Worm (Caenorhabditis elegans): ENCODE data around the gene gtf-2E2.
"Not testable (repeated sequence)": the region's sequence is repeated elsewhere in the genome, so short reads cannot be mapped to it uniquely, and the experiment has no call there.

The gtf-2E2 gene

ce11 chrII:11551981-11552380, 9.7 kb upstream of the gtf-2E2 start, which contains the start of gene dhgd-1:
Gene dhgd-1 (minus strand): TSS chrII:11552081.
- TF ChIP-seq snpc-4, ceh-82, nhr-12 (tag; optimal IDR thresholded peaks at IDR 0.05): not testable (repeated sequence)

DNA sequence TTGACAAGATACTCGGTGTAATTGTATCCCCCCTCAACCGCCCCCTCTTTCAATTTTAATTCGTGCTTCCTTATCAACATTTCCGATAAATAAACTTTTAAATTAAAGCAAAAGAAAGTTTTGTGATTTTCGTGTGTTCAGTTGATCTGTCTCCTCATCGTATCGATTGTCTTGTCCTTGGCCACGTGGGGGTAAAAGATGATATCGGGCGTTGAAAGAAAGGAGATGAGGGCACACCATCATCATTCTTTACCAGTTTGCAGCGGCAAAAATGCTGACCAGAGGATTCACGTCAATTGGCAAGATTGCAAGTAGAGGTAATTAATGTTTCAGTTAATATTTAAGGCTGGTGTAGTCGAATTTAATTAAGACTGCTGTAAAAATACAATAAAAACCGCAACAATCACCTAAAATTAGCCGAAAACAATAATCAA, 5.0 kb upstream of the gtf-2E2 start, which contains the start of gene F54D5.7:
Gene F54D5.7, plus strand, starts transcription at position 264 of the 434 bp plus-strand sequence.
- TF ChIP-seq mdl-1 (tag; optimal IDR thresholded peaks at IDR 0.05) (peak in 1 of 2 experiments; percentile 64), nhr-25 (tag; optimal IDR thresholded peaks at IDR 0.05) (peak; percentile 65), ceh-16 (tag; optimal IDR thresholded peaks at IDR 0.05) (peak; percentile 3), nhr-10 (tag; optimal IDR thresholded peaks at IDR 0.05) (no peak), nhr-6 (tag; optimal IDR thresholded peaks at IDR 0.05) (peak; percentile 52), sem-4 (tag; optimal IDR thresholded peaks at IDR 0.05) (peak; percentile 27), sma-3 (GFP tag; optimal IDR thresholded peaks at IDR 0.05) (peak; percentile 43), fos-1 (tag; optimal IDR thresholded peaks at IDR 0.05) (peak; percentile 13), unc-62 (GFP tag; optimal IDR thresholded peaks at IDR 0.05) (peak; percentile 20), lsy-2 (tag; optimal IDR thresholded peaks at IDR 0.05) (peak; percentile 24 to 75), nhr-77 (tag; optimal IDR thresholded peaks at IDR 0.05) (no peak), nhr-12 (tag; optimal IDR thresholded peaks at IDR 0.05) (no peak), sma-9 (GFP tag; optimal IDR thresholded peaks at IDR 0.05) (peak; percentile 58), sma-9 (tag; optimal IDR thresholded peaks at IDR 0.05) (no peak), blmp-1 (tag; optimal IDR thresholded peaks at IDR 0.05; ENCODE audit: insufficient read depth) (peak; percentile 34), ztf-4 (tag; optimal IDR thresholded peaks at IDR 0.05) (peak; percentile 96), nhr-129 (tag; optimal IDR thresholded peaks at IDR 0.05) (peak; percentile 83), ztf-11 (tag; optimal IDR thresholded peaks at IDR 0.05) (no peak), lin-13 (GFP tag; optimal IDR thresholded peaks at IDR 0.05) (peak; percentile 50), crh-2 (tag; optimal IDR thresholded peaks at IDR 0.05) (peak; percentile 97), skn-1 (tag; optimal IDR thresholded peaks at IDR 0.05) (no peak), F13H6.1 (tag; optimal IDR thresholded peaks at IDR 0.05) (peak; percentile 37), ama-1 (optimal IDR thresholded peaks at IDR 0.05) (peak; percentile 99), nhr-23 (tag; optimal IDR thresholded peaks at IDR 0.05) (no peak), nhr-237 (tag; optimal IDR thresholded peaks at IDR 0.05) (no peak), C34F6.9 (tag; optimal IDR thresholded peaks at IDR 0.05) (peak; percentile 61), gmeb-1 (tag; optimal IDR thresholded peaks at IDR 0.05) (peak; percentile 35), mab-5 (tag; optimal IDR thresholded peaks at IDR 0.05) (no peak), nhr-11 (tag; optimal IDR thresholded peaks at IDR 0.05) (no peak), ztf-1 (GFP tag; conservative IDR thresholded peaks at IDR 0.05) (0 out of 2 replicates have a peak, but pooled peaks have one; percentile 83), aly-2 (tag; optimal IDR thresholded peaks at IDR 0.05) (peak; percentile 37), egl-27 (tag; optimal IDR thresholded peaks at IDR 0.05) (no peak), nhr-21 (tag; optimal IDR thresholded peaks at IDR 0.05) (peak; percentile 61)

- TF ChIP-seq lsy-2 (tag; optimal IDR thresholded peaks at IDR 0.05) (no peak), elt-1 (tag; optimal IDR thresholded peaks at IDR 0.05) (no peak), fos-1 (tag; optimal IDR thresholded peaks at IDR 0.05) (no peak), ztf-4 (tag; optimal IDR thresholded peaks at IDR 0.05) (no peak), nhr-77 (tag; optimal IDR thresholded peaks at IDR 0.05) (no peak), sma-3 (GFP tag; optimal IDR thresholded peaks at IDR 0.05) (no peak), skn-1 (tag; optimal IDR thresholded peaks at IDR 0.05) (no peak), alr-1 (tag; optimal IDR thresholded peaks at IDR 0.05) (no peak), nhr-25 (tag; optimal IDR thresholded peaks at IDR 0.05) (no peak), mdl-1 (tag; optimal IDR thresholded peaks at IDR 0.05) (no peak), nhr-237 (tag; optimal IDR thresholded peaks at IDR 0.05) (no peak), blmp-1 (tag; optimal IDR thresholded peaks at IDR 0.05; ENCODE audit: insufficient read depth) (no peak), nhr-129 (tag; optimal IDR thresholded peaks at IDR 0.05) (no peak), sma-9 (GFP tag; optimal IDR thresholded peaks at IDR 0.05) (no peak), sma-9 (tag; optimal IDR thresholded peaks at IDR 0.05) (no peak), ztf-1 (GFP tag; conservative IDR thresholded peaks at IDR 0.05) (no peak), ztf-11 (tag; optimal IDR thresholded peaks at IDR 0.05) (no peak), snpc-4 (tag; optimal IDR thresholded peaks at IDR 0.05) (no peak), gmeb-1 (tag; optimal IDR thresholded peaks at IDR 0.05) (no peak), mab-5 (tag; optimal IDR thresholded peaks at IDR 0.05) (no peak)
These were observed 3.6 kb upstream of the gtf-2E2 start for ce11 chrII:11545952-11546325.
